Worm (Caenorhabditis elegans): Measurements from ENCODE around the gene srbc-68.
"Not testable (repeated sequence)": the region's sequence is repeated elsewhere in the genome, so short reads cannot be mapped to it uniquely, and the experiment has no call there.

The srbc-68 gene

DNA sequence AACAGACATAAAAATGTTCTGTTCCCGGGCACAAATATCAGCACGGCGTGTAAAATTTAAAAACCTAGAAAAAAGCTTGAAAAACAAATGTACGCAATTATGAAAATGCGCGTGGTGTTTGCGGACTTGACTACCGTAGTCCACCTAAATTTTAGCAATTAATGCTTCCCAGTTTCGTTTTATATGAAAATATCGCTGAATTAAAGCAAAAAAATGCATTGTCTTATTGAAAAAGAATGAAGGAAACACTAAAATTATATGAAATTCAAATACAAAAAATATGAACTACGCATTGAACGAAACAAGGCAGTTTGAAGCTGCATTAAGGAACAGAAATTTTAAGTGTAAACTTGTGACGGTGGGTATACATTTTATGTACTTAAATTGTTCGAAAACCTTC is 40.2 kb downstream of the srbc-68 start, which contains the start of gene ugt-64:
Gene ugt-64, minus strand, starts transcription at position 101 of the 400 bp plus-strand sequence.
- not testable (repeated sequence) for TF ChIP-seq ztf-11, eor-1, nhr-23 (tag; optimal IDR thresholded peaks at IDR 0.05)

ce11 chrV:3505745-3506144 is 40.7 kb downstream of the srbc-68 start:
- TF ChIP-seq jun-1 (tag; optimal IDR thresholded peaks at IDR 0.05) (peak; percentile 55), pqm-1 (tag; optimal IDR thresholded peaks at IDR 0.05) (peak; percentile 97), nhr-23 (tag; optimal IDR thresholded peaks at IDR 0.05) (peak; percentile 23), nfya-1 (tag; optimal IDR thresholded peaks at IDR 0.05; ENCODE audit: insufficient read depth) (no peak), hmg-11 (tag; optimal IDR thresholded peaks at IDR 0.05) (no peak), egl-5 (tag; optimal IDR thresholded peaks at IDR 0.05) (no peak), elt-3 (tag; optimal IDR thresholded peaks at IDR 0.05) (peak in 1 of 3 experiments; percentile 47), zag-1 (tag; optimal IDR thresholded peaks at IDR 0.05) (no peak), ztf-11 (tag; optimal IDR thresholded peaks at IDR 0.05) (no peak), elt-2 (tag; optimal IDR thresholded peaks at IDR 0.05) (peak; percentile 98)

ce11 chrV:3502038-3502437 is 44.4 kb downstream of the srbc-68 start, which contains the start of the genes C07G3.8 and C07G3.10:
Gene C07G3.8 (minus strand): TSS chrV:3502138.
Gene C07G3.10 (plus strand): TSS chrV:3502307.
- TF ChIP-seq nhr-67 (tag; optimal IDR thresholded peaks at IDR 0.05) (no peak), lsy-12 (tag; optimal IDR thresholded peaks at IDR 0.05) (no peak), ama-1 (optimal IDR thresholded peaks at IDR 0.05) (no peak), elt-1 (tag; optimal IDR thresholded peaks at IDR 0.05) (no peak), fos-1 (tag; optimal IDR thresholded peaks at IDR 0.05) (no peak)

ce11 chrV:3496880-3497279 is 49.5 kb downstream of the srbc-68 start, which contains the start of gene C07G3.15:
Gene C07G3.15 (minus strand): TSS chrV:3496980.
- TF ChIP-seq jun-1 (tag; optimal IDR thresholded peaks at IDR 0.05) (no peak), lin-15B (tag; optimal IDR thresholded peaks at IDR 0.05) (no peak), ceh-28 (tag; optimal IDR thresholded peaks at IDR 0.05) (no peak), elt-1 (tag; optimal IDR thresholded peaks at IDR 0.05) (no peak), ama-1 (optimal IDR thresholded peaks at IDR 0.05) (no peak), sea-2 (GFP tag; optimal IDR thresholded peaks at IDR 0.05) (no peak), skn-1 (tag; optimal IDR thresholded peaks at IDR 0.05) (no peak), elt-3 (tag; optimal IDR thresholded peaks at IDR 0.05) (no peak), tbx-2 (tag; optimal IDR thresholded peaks at IDR 0.05) (no peak), ceh-16 (tag; optimal IDR thresholded peaks at IDR 0.05) (no peak), nhr-23 (tag; optimal IDR thresholded peaks at IDR 0.05) (no peak), egl-5 (tag; optimal IDR thresholded peaks at IDR 0.05) (no peak), elt-2 (tag; optimal IDR thresholded peaks at IDR 0.05) (no peak)

Measured in whole organism, L3 larva.